Worm (Caenorhabditis elegans) whole organism, L4/young adult: ENCODE results near the gene sri-53.

Experiments used
- W03F9.2 ChIP-seq: fragments of 150-350 bp; optimal IDR thresholded peaks from 2 replicates; lab custom pipeline; 2014; ENCODE audit warnings: missing biosample characterization, missing genetic modification characterization
- dao-5 ChIP-seq: sonication (generic microtip); optimal IDR thresholded peaks from 2 replicates; lab custom pipeline; 2016; ENCODE audit warnings: missing genotype, missing genetic modification characterization, moderate library complexity, missing compliant biosample characterization
- him-1 ChIP-seq: sonication (generic microtip); optimal IDR thresholded peaks from 2 replicates; lab custom pipeline; 2016; ENCODE audit warnings: missing genotype, missing genetic modification reagents, missing genetic modification characterization, missing compliant biosample characterization

DNA sequence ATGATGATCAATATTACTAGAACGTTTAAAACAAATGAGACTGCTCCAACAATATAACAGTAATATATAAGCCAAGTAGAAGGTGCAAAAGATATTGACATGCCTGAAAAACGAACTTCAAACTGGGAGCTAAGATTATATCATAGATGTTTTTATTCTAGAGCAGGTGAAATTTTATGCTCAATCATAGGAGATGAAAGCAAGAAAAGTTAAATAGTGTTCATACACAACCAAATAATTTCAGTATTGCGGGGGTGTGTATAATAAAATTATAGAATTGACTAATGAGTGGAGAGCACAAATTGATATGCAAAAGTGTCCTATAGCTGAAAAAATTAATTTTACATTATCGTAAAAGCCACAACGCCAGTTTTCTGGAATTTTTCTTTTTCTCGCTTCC is 43.4 kb downstream of the sri-53 start, which contains the start of gene sri-34:
- no peak for TF ChIP-seq W03F9.2
- no peak for TF ChIP-seq him-1 (tag; lab: Kevin White, UChicago)
- TF ChIP-seq dao-5 (tag; lab: Kevin White, UChicago) = no peak
